Fruit fly (Drosophila melanogaster) whole organism, embryonic: ENCODE data around the gene CRAT.

Experiments used
- Asciz ChIP-seq: fragments of 200-800 bp; sonication (Bioruptor generic); optimal IDR thresholded peaks from 2 replicates; lab custom pipeline; 2017; ENCODE audit warnings: missing biosample characterization, mild to moderate bottlenecking, missing genetic modification characterization, missing genetic modification reagents
- CG10274 ChIP-seq: fragments of 200-800 bp; sonication (Bioruptor generic); optimal IDR thresholded peaks from 3 replicates; lab custom pipeline; 2017; ENCODE audit warnings: missing biosample characterization, mild to moderate bottlenecking, missing genetic modification characterization
- CG10979 ChIP-seq: fragments of 200-800 bp; sonication (Bioruptor generic); optimal IDR thresholded peaks from 2 replicates; lab custom pipeline; 2018; ENCODE audit warnings: missing biosample characterization, mild to moderate bottlenecking, missing genetic modification characterization, moderate library complexity
- CG11504 ChIP-seq: fragments of 200-800 bp; sonication (Bioruptor generic); optimal IDR thresholded peaks from 3 replicates; lab custom pipeline; 2019; ENCODE audit warnings: missing biosample characterization, mild to moderate bottlenecking, missing genetic modification characterization, moderate library complexity
- CG12299 ChIP-seq: fragments of 200-800 bp; sonication (Bioruptor generic); optimal IDR thresholded peaks from 2 replicates; lab custom pipeline; 2018; ENCODE audit warnings: missing biosample characterization, mild to moderate bottlenecking, missing genetic modification characterization
- CG12391 ChIP-seq: fragments of 200-800 bp; sonication (Bioruptor generic); optimal IDR thresholded peaks from 3 replicates; lab custom pipeline; 2018; ENCODE audit warnings: missing biosample characterization, mild to moderate bottlenecking, missing genetic modification characterization, moderate library complexity
- CG12744 ChIP-seq: fragments of 200-800 bp; sonication (Bioruptor generic); optimal IDR thresholded peaks from 2 replicates; lab custom pipeline; 2016; ENCODE audit warnings: missing biosample characterization, missing genetic modification characterization
- CG13296 ChIP-seq: fragments of 200-800 bp; sonication (Bioruptor generic); optimal IDR thresholded peaks from 3 replicates; lab custom pipeline; 2018; ENCODE audit warnings: missing biosample characterization, mild to moderate bottlenecking, missing genetic modification characterization
- CG15269 ChIP-seq: fragments of 200-800 bp; sonication (Bioruptor generic); optimal IDR thresholded peaks from 2 replicates; lab custom pipeline; 2018; ENCODE audit warnings: missing biosample characterization, mild to moderate bottlenecking, missing genetic modification characterization, moderate library complexity
- CG1602 ChIP-seq: fragments of 200-800 bp; sonication (Bioruptor generic); optimal IDR thresholded peaks from 3 replicates; lab custom pipeline; 2016; ENCODE audit warnings: missing biosample characterization, missing genetic modification characterization
- CG1603 ChIP-seq: fragments of 200-800 bp; sonication (Bioruptor generic); optimal IDR thresholded peaks from 2 replicates; lab custom pipeline; 2019; ENCODE audit warnings: missing biosample characterization, mild to moderate bottlenecking, missing genetic modification characterization, moderate library complexity
- CG17568 ChIP-seq: fragments of 200-800 bp; sonication (Bioruptor generic); optimal IDR thresholded peaks from 2 replicates; lab custom pipeline; 2018; ENCODE audit warnings: missing biosample characterization, mild to moderate bottlenecking, missing genetic modification characterization, moderate library complexity
- CG30403 ChIP-seq: fragments of 200-800 bp; sonication (Bioruptor generic); optimal IDR thresholded peaks from 3 replicates; lab custom pipeline; 2016; ENCODE audit warnings: missing biosample characterization, missing genetic modification characterization
- CG30431 ChIP-seq: fragments of 200-800 bp; sonication (Bioruptor generic); optimal IDR thresholded peaks from 2 replicates; lab custom pipeline; 2017; ENCODE audit warnings: missing biosample characterization, missing genetic modification characterization
- CG4282 ChIP-seq: fragments of 200-800 bp; sonication (Bioruptor generic); optimal IDR thresholded peaks from 2 replicates; lab custom pipeline; 2016; ENCODE audit warnings: missing biosample characterization, missing genetic modification characterization
- CG4820 ChIP-seq: fragments of 200-800 bp; sonication (Bioruptor generic); optimal IDR thresholded peaks from 3 replicates; lab custom pipeline; 2016; ENCODE audit warnings: missing biosample characterization, missing genetic modification characterization
- CG7556 ChIP-seq: fragments of 200-800 bp; sonication (Bioruptor generic); optimal IDR thresholded peaks from 2 replicates; lab custom pipeline; 2017; ENCODE audit warnings: missing biosample characterization, mild to moderate bottlenecking, missing genetic modification characterization
- CG8281 ChIP-seq: fragments of 200-800 bp; sonication (Bioruptor generic); optimal IDR thresholded peaks from 2 replicates; lab custom pipeline; 2018; ENCODE audit warnings: missing biosample characterization, mild to moderate bottlenecking, missing genetic modification characterization, moderate library complexity
- Doc3 ChIP-seq: fragments of 200-800 bp; sonication (Bioruptor generic); IDR thresholded peaks from 3 replicates; pipeline ENCODE4 v1.3.6; 2022; ENCODE audit warnings: missing biosample characterization, missing genetic modification characterization; ENCODE audit not compliant: partially characterized antibody
- ERR ChIP-seq: fragments of 200-800 bp; sonication (Bioruptor generic); optimal IDR thresholded peaks from 2 replicates; lab custom pipeline; 2016; ENCODE audit warnings: missing biosample characterization, missing genetic modification characterization
- Hr51 ChIP-seq, 2 experiments: fragments of 200-800 bp; sonication (Bioruptor generic); optimal IDR thresholded peaks; 2 replicates in 1 of 2; 3 replicates in 1 of 2; lab custom pipeline; 2016 to 2018; ENCODE audit warnings: missing biosample characterization in 2 of 2, missing genetic modification characterization in 2 of 2, mild to moderate bottlenecking in 1 of 2, moderate library complexity in 1 of 2
- Hr78 ChIP-seq, 2 experiments: fragments of 200-800 bp in 1 of 2; fragments of >200 bp in 1 of 2; sonication (Bioruptor generic) in 1 of 2; optimal IDR thresholded peaks; 2 replicates each; lab custom pipeline; 2017 to 2019; ENCODE audit warnings: missing biosample characterization in 2 of 2, missing genetic modification characterization in 2 of 2, mild to moderate bottlenecking in 1 of 2, moderate library complexity in 1 of 2
- Meics ChIP-seq: fragments of 200-800 bp; sonication (Bioruptor generic); optimal IDR thresholded peaks from 2 replicates; lab custom pipeline; 2017; ENCODE audit warnings: missing biosample characterization, mild to moderate bottlenecking, missing genetic modification characterization
- NFAT ChIP-seq: fragments of 200-800 bp; sonication (Bioruptor generic); IDR thresholded peaks from 2 replicates; pipeline ENCODE4 v1.3.6; 2022; ENCODE audit warnings: missing biosample characterization, missing genetic modification characterization
- Opbp ChIP-seq: fragments of 200-800 bp; sonication (Bioruptor generic); IDR thresholded peaks from 3 replicates; pipeline ENCODE4 v1.3.6; 2022; ENCODE audit warnings: missing biosample characterization, missing genetic modification characterization; ENCODE audit not compliant: partially characterized antibody
- PHDP ChIP-seq: fragments of 200-800 bp; sonication (Bioruptor generic); optimal IDR thresholded peaks from 3 replicates; lab custom pipeline; 2018; ENCODE audit warnings: missing biosample characterization, mild to moderate bottlenecking, missing genetic modification characterization, moderate library complexity
- Side ChIP-seq: fragments of 200-800 bp; sonication (Bioruptor generic); optimal IDR thresholded peaks from 2 replicates; lab custom pipeline; 2016; ENCODE audit warnings: missing biosample characterization, missing genetic modification characterization
- Sry-β ChIP-seq: fragments of 200-800 bp; sonication (Bioruptor generic); optimal IDR thresholded peaks from 2 replicates; lab custom pipeline; 2018; ENCODE audit warnings: missing biosample characterization, mild to moderate bottlenecking, missing genetic modification characterization, moderate library complexity
- Trl ChIP-seq, 3 experiments: fragments of >200 bp in 2 of 3; fragments of 200-800 bp in 1 of 3; sonication (Bioruptor generic) in 1 of 3; optimal IDR thresholded peaks; 2 replicates in 1 of 3; 3 replicates in 2 of 3; lab custom pipeline; 2016 to 2017; ENCODE audit warnings: missing biosample characterization in 1 of 3, missing genetic modification characterization in 1 of 3
- Vsx1 ChIP-seq: fragments of 200-800 bp; sonication (Bioruptor generic); optimal IDR thresholded peaks from 2 replicates; lab custom pipeline; 2017; ENCODE audit warnings: missing biosample characterization, mild to moderate bottlenecking, missing genetic modification characterization, missing genetic modification reagents
- Xrp1 ChIP-seq: fragments of 200-800 bp; sonication (Bioruptor generic); IDR thresholded peaks from 2 replicates; pipeline ENCODE4 v1.3.6; 2022; ENCODE audit warnings: missing biosample characterization, missing genetic modification characterization
- bcd ChIP-seq: fragments of 200-800 bp; sonication (Bioruptor generic); optimal IDR thresholded peaks from 2 replicates; lab custom pipeline; 2017; ENCODE audit warnings: missing biosample characterization, mild to moderate bottlenecking, missing genetic modification characterization
- ci ChIP-seq: fragments of 200-800 bp; sonication (Bioruptor generic); IDR thresholded peaks from 3 replicates; pipeline ENCODE4 v1.3.6; 2022; ENCODE audit warnings: missing biosample characterization, missing genetic modification characterization
- croc ChIP-seq: fragments of 200-800 bp; sonication (Bioruptor generic); conservative IDR thresholded peaks from 3 replicates; pipeline ENCODE4 v1.3.6; 2022; ENCODE audit warnings: missing biosample characterization, missing genetic modification characterization
- dpn ChIP-seq, 2 experiments: fragments of 200-800 bp; sonication (Bioruptor generic); optimal IDR thresholded peaks; 3 replicates each; lab custom pipeline; 2016; ENCODE audit warnings: missing biosample characterization in 2 of 2, missing genetic modification characterization in 2 of 2
- ewg ChIP-seq: fragments of 200-800 bp; sonication (Bioruptor generic); optimal IDR thresholded peaks from 3 replicates; lab custom pipeline; 2017; ENCODE audit warnings: mild to moderate bottlenecking, missing biosample characterization, missing genetic modification reagents, missing genetic modification characterization
- fd96Cb ChIP-seq: fragments of 200-800 bp; sonication (Bioruptor generic); optimal IDR thresholded peaks from 2 replicates; lab custom pipeline; 2018; ENCODE audit warnings: missing biosample characterization, mild to moderate bottlenecking, missing genetic modification characterization, moderate library complexity
- grau ChIP-seq: fragments of 200-800 bp; optimal IDR thresholded peaks from 3 replicates; lab custom pipeline; 2019; ENCODE audit warnings: missing biosample characterization, mild to moderate bottlenecking, missing genetic modification characterization, moderate library complexity
- hb ChIP-seq: fragments of 200-800 bp; sonication (Bioruptor generic); IDR thresholded peaks from 3 replicates; pipeline ENCODE4 v1.3.6; 2022; ENCODE audit warnings: missing biosample characterization, missing genetic modification characterization; ENCODE audit not compliant: partially characterized antibody
- ind ChIP-seq: fragments of 200-800 bp; sonication (Bioruptor generic); optimal IDR thresholded peaks from 3 replicates; lab custom pipeline; 2016; ENCODE audit warnings: missing biosample characterization, missing genetic modification characterization
- jumu ChIP-seq: fragments of 200-800 bp; sonication (Bioruptor generic); optimal IDR thresholded peaks from 3 replicates; lab custom pipeline; 2016; ENCODE audit warnings: missing biosample characterization, missing genetic modification characterization
- lola ChIP-seq, 3 experiments: fragments of >200 bp in 2 of 3; fragments of 200-800 bp in 1 of 3; sonication (Bioruptor generic) in 1 of 3; optimal IDR thresholded peaks; 2 replicates each; lab custom pipeline; 2017 to 2019; ENCODE audit warnings: missing biosample characterization in 3 of 3, missing genetic modification characterization in 3 of 3, mild to moderate bottlenecking in 1 of 3, moderate library complexity in 1 of 3
- pros ChIP-seq: fragments of 200-800 bp; sonication (Bioruptor generic); optimal IDR thresholded peaks from 3 replicates; lab custom pipeline; 2019; ENCODE audit warnings: missing biosample characterization, mild to moderate bottlenecking, missing genetic modification characterization, moderate library complexity
- run ChIP-seq: fragments of 200-800 bp; sonication (Bioruptor generic); optimal IDR thresholded peaks from 3 replicates; lab custom pipeline; 2018; ENCODE audit warnings: missing biosample characterization, mild to moderate bottlenecking, missing genetic modification characterization
- salm ChIP-seq: fragments of 200-800 bp; sonication (Bioruptor generic); optimal IDR thresholded peaks from 2 replicates; lab custom pipeline; 2018; ENCODE audit warnings: missing biosample characterization, mild to moderate bottlenecking, missing genetic modification characterization
- stwl ChIP-seq: fragments of 200-800 bp; sonication (Bioruptor generic); optimal IDR thresholded peaks from 3 replicates; lab custom pipeline; 2018; ENCODE audit warnings: missing biosample characterization, mild to moderate bottlenecking, missing genetic modification characterization, moderate library complexity
- vvl ChIP-seq: fragments of 200-800 bp; sonication (Bioruptor generic); IDR thresholded peaks from 2 replicates; pipeline ENCODE4 v1.3.6; 2022; ENCODE audit warnings: missing biosample characterization, missing genetic modification characterization

The CRAT gene

DNA sequence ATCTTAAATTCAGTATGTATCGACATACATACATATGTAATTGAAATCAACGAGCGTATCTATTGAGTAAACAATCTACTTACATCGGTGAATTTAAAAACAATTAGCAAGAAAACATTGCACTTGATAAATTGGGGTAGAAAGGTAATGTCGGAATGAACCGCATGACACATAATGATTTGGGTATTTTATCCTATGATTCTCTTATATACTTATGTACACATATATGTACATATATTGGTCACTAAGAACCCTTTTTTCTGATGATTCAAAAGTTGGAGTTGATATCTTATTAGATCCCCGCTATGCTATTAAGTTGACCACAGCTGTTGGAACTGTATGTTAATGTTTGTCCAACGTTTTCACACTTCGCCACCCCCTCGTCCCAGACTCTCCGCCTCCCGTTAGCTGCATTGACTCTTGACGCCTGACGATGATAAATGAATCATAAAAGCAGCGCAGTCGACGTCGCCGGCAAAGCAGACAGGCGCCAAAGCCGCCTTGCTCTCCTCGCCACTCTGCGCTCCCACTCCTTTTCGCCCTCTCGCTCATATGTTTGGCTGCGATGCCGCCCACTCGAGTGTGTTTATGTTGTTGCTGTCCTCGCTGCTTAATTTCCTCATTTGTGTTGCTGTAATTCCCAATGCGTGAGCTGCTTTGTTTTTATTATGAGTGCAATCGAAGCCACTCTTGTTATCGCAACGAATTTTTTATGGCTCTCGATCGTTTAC lies 22.8 kb downstream of the CRAT start (continued):
- TF ChIP-seq pros (GFP tag; lab: Kevin White, UChicago) (peak; percentile 45), CG12299 (no peak), CG10979 (tag; lab: Kevin White, UChicago) (peak; percentile 38), NFAT (no peak), CG12391 (tag; lab: Kevin White, UChicago) (peak; percentile 50), CG4820 (GFP tag; lab: Kevin White, UChicago) (peak; percentile 45), salm (tag; lab: Kevin White, UChicago) (peak; percentile 4), CG10274 (no peak), CG13296 (GFP tag; lab: Kevin White, UChicago) (peak; percentile 15), lola (GFP tag; optimal IDR thresholded peaks at IDR 0.05; lab: Kevin White, UChicago) (peak in 1 of 3 experiments; percentile 40), CG17568 (GFP tag; lab: Kevin White, UChicago) (peak; percentile 7), Opbp (GFP tag; lab: Robert Waterston, UW) (no peak), CG12744 (GFP tag; lab: Kevin White, UChicago) (no peak), ind (peak; percentile 2), CG30431 (GFP tag; lab: Kevin White, UChicago) (no peak), CG15269 (tag; lab: Kevin White, UChicago) (peak; percentile 44), hb (GFP tag; lab: Robert Waterston, UW) (no peak), Side (GFP tag; lab: Kevin White, UChicago) (no peak), Asciz (peak; percentile 33), ci (peak; percentile 40; the same call in 2 of the 3 replicates), CG1603 (tag; lab: Kevin White, UChicago) (peak; percentile 33), vvl (GFP tag; lab: Robert Waterston, UW) (0 out of 2 replicates have a peak, but pooled peaks have one; percentile 9), CG1602 (GFP tag; lab: Kevin White, UChicago) (peak; percentile 15), PHDP (tag; lab: Kevin White, UChicago) (peak; percentile 26), Xrp1 (GFP tag; lab: Robert Waterston, UW) (peak; percentile 38; the same call in 1 of the 2 replicates), grau (tag; lab: Kevin White, UChicago) (peak; percentile 46), CG30403 (GFP tag; lab: Kevin White, UChicago) (peak; percentile 52), dpn (GFP tag; optimal IDR thresholded peaks at IDR 0.05; lab: Kevin White, UChicago) (peak in 1 of 2 experiments; percentile 37), run (tag; lab: Kevin White, UChicago) (peak; percentile 17), croc (GFP tag; lab: Robert Waterston, UW) (no peak), jumu (peak; percentile 4), bcd (GFP tag; lab: Kevin White, UChicago) (peak; percentile 39), ERR (no peak), CG4282 (GFP tag; lab: Kevin White, UChicago) (no peak), Trl (optimal IDR thresholded peaks at IDR 0.05; lab: Kevin White, UChicago) (peak in 1 of 2 experiments; percentile 37), Trl (GFP tag; optimal IDR thresholded peaks at IDR 0.05; lab: Kevin White, UChicago) (no peak), Doc3 (GFP tag; lab: Robert Waterston, UW) (no peak), Vsx1 (GFP tag; lab: Kevin White, UChicago) (no peak), CG7556 (peak; percentile 21), CG8281 (tag; lab: Kevin White, UChicago) (peak; percentile 25), ewg (peak; percentile 18), CG11504 (peak; percentile 72), Sry-β (GFP tag; lab: Kevin White, UChicago) (peak; percentile 18), Hr51 (GFP tag; optimal IDR thresholded peaks at IDR 0.05; lab: Kevin White, UChicago) (peak in 1 of 2 experiments; percentile 66), Meics (GFP tag; lab: Kevin White, UChicago) (peak; percentile 32), fd96Cb (tag; lab: Kevin White, UChicago) (peak; percentile 30), stwl (no peak), Hr78 (GFP tag; optimal IDR thresholded peaks at IDR 0.05; lab: Kevin White, UChicago) (peak in 1 of 2 experiments; percentile 29)
